Fruit fly (Drosophila melanogaster) whole organism, embryonic: ENCODE data around the gene Hsp110.
A peak's percentile ranks its signal among the peaks of the same experiment; 100 is the strongest.

Source experiments
- Aef1 ChIP-seq: fragments of 200-800 bp; sonication (Bioruptor generic); IDR thresholded peaks from 3 replicates; pipeline ENCODE4 v1.3.6; 2022; ENCODE audit warnings: missing biosample characterization, missing genetic modification characterization
- Antp ChIP-seq: fragments of 200-800 bp; sonication (Bioruptor generic); optimal IDR thresholded peaks from 3 replicates; lab custom pipeline; 2016; ENCODE audit warnings: missing biosample characterization, missing genetic modification characterization
- B-H2 ChIP-seq: fragments of 200-800 bp; sonication (Bioruptor generic); optimal IDR thresholded peaks from 2 replicates; lab custom pipeline; 2018; ENCODE audit warnings: missing biosample characterization, mild to moderate bottlenecking, missing genetic modification characterization
- Bgb ChIP-seq: fragments of 200-800 bp; sonication (Bioruptor generic); IDR thresholded peaks from 2 replicates; pipeline ENCODE4 v1.3.6; 2022; ENCODE audit warnings: missing biosample characterization, missing genetic modification characterization; ENCODE audit not compliant: partially characterized antibody
- CG10147 ChIP-seq: fragments of 200-800 bp; sonication (Bioruptor generic); optimal IDR thresholded peaks from 2 replicates; lab custom pipeline; 2019; ENCODE audit warnings: missing biosample characterization, mild to moderate bottlenecking, missing genetic modification characterization, moderate library complexity
- CG10565 ChIP-seq: fragments of 200-800 bp; sonication (Bioruptor generic); optimal IDR thresholded peaks from 3 replicates; lab custom pipeline; 2016; ENCODE audit warnings: missing biosample characterization, mild to moderate bottlenecking, missing genetic modification characterization
- CG10979 ChIP-seq: fragments of 200-800 bp; sonication (Bioruptor generic); optimal IDR thresholded peaks from 2 replicates; lab custom pipeline; 2018; ENCODE audit warnings: missing biosample characterization, mild to moderate bottlenecking, missing genetic modification characterization, moderate library complexity
- CG11504 ChIP-seq: fragments of 200-800 bp; sonication (Bioruptor generic); optimal IDR thresholded peaks from 3 replicates; lab custom pipeline; 2019; ENCODE audit warnings: missing biosample characterization, mild to moderate bottlenecking, missing genetic modification characterization, moderate library complexity
- CG12236 ChIP-seq: fragments of 200-800 bp; sonication (Bioruptor generic); optimal IDR thresholded peaks from 2 replicates; lab custom pipeline; 2016; ENCODE audit warnings: missing biosample characterization, missing genetic modification characterization
- CG12391 ChIP-seq: fragments of 200-800 bp; sonication (Bioruptor generic); optimal IDR thresholded peaks from 3 replicates; lab custom pipeline; 2018; ENCODE audit warnings: missing biosample characterization, mild to moderate bottlenecking, missing genetic modification characterization, moderate library complexity
- CG13296 ChIP-seq: fragments of 200-800 bp; sonication (Bioruptor generic); optimal IDR thresholded peaks from 3 replicates; lab custom pipeline; 2018; ENCODE audit warnings: missing biosample characterization, mild to moderate bottlenecking, missing genetic modification characterization
- CG13894 ChIP-seq: fragments of 200-800 bp; sonication (Bioruptor generic); optimal IDR thresholded peaks from 3 replicates; lab custom pipeline; 2018; ENCODE audit warnings: missing biosample characterization, mild to moderate bottlenecking, missing genetic modification characterization, moderate library complexity
- CG14050 ChIP-seq: fragments of 200-800 bp; sonication (Bioruptor generic); IDR thresholded peaks from 3 replicates; pipeline ENCODE4 v1.3.6; 2022; ENCODE audit warnings: missing biosample characterization, missing genetic modification characterization
- CG16863 ChIP-seq: fragments of 200-800 bp; sonication (Bioruptor generic); optimal IDR thresholded peaks from 3 replicates; lab custom pipeline; 2016; ENCODE audit warnings: missing biosample characterization, missing genetic modification characterization
- CG17568 ChIP-seq: fragments of 200-800 bp; sonication (Bioruptor generic); optimal IDR thresholded peaks from 2 replicates; lab custom pipeline; 2018; ENCODE audit warnings: missing biosample characterization, mild to moderate bottlenecking, missing genetic modification characterization, moderate library complexity
- CG18476 ChIP-seq: fragments of 200-800 bp; sonication (Bioruptor generic); optimal IDR thresholded peaks from 2 replicates; lab custom pipeline; 2016; ENCODE audit warnings: missing biosample characterization, mild to moderate bottlenecking, missing genetic modification characterization
- CG18599 ChIP-seq: fragments of 200-800 bp; sonication (Bioruptor generic); optimal IDR thresholded peaks from 3 replicates; lab custom pipeline; 2017; ENCODE audit warnings: missing biosample characterization, missing genetic modification characterization, mild to moderate bottlenecking, moderate library complexity, missing genetic modification reagents
- CG2202 ChIP-seq: fragments of 200-800 bp; sonication (Bioruptor generic); optimal IDR thresholded peaks from 2 replicates; lab custom pipeline; 2018; ENCODE audit warnings: missing biosample characterization, mild to moderate bottlenecking, missing genetic modification characterization
- CG30403 ChIP-seq: fragments of 200-800 bp; sonication (Bioruptor generic); optimal IDR thresholded peaks from 3 replicates; lab custom pipeline; 2016; ENCODE audit warnings: missing biosample characterization, missing genetic modification characterization
- CG3407 ChIP-seq: fragments of 200-800 bp; sonication (Bioruptor generic); optimal IDR thresholded peaks from 2 replicates; lab custom pipeline; 2018; ENCODE audit warnings: missing biosample characterization, mild to moderate bottlenecking, missing genetic modification characterization
- CG3847 ChIP-seq: fragments of 200-800 bp; sonication (Bioruptor generic); IDR thresholded peaks from 2 replicates; pipeline ENCODE4 v1.3.6; 2022; ENCODE audit warnings: missing biosample characterization, missing genetic modification characterization
- CG7928 ChIP-seq: fragments of 200-800 bp; sonication (Bioruptor generic); optimal IDR thresholded peaks from 2 replicates; lab custom pipeline; 2017; ENCODE audit warnings: missing biosample characterization, mild to moderate bottlenecking, missing genetic modification characterization
- CG9215 ChIP-seq: fragments of 200-800 bp; sonication (Bioruptor generic); IDR thresholded peaks from 2 replicates; pipeline ENCODE4 v1.3.6; 2022; ENCODE audit warnings: missing biosample characterization, missing genetic modification characterization
- CG9609 ChIP-seq: fragments of 200-800 bp; sonication (Bioruptor generic); optimal IDR thresholded peaks from 3 replicates; lab custom pipeline; 2016; ENCODE audit warnings: missing biosample characterization, missing genetic modification characterization
- Dek ChIP-seq: fragments of 200-800 bp; sonication (Bioruptor generic); optimal IDR thresholded peaks from 3 replicates; lab custom pipeline; 2019; ENCODE audit warnings: missing biosample characterization, mild to moderate bottlenecking, missing genetic modification characterization, moderate library complexity
- Fer3 ChIP-seq: fragments of 200-800 bp; sonication (Bioruptor generic); optimal IDR thresholded peaks from 2 replicates; lab custom pipeline; 2018; ENCODE audit warnings: missing biosample characterization, mild to moderate bottlenecking, missing genetic modification characterization, moderate library complexity
- Gsc ChIP-seq: fragments of 200-800 bp; sonication (Bioruptor generic); IDR thresholded peaks from 2 replicates; pipeline ENCODE4 v1.3.6; 2022; ENCODE audit warnings: missing biosample characterization, missing genetic modification characterization
- Hmx ChIP-seq: fragments of 200-800 bp; sonication (Bioruptor generic); optimal IDR thresholded peaks from 2 replicates; lab custom pipeline; 2016; ENCODE audit warnings: missing biosample characterization, missing genetic modification characterization
- Hr51 ChIP-seq, 2 experiments: fragments of 200-800 bp; sonication (Bioruptor generic); optimal IDR thresholded peaks; 2 replicates in 1 of 2; 3 replicates in 1 of 2; lab custom pipeline; 2016 to 2018; ENCODE audit warnings: missing biosample characterization in 2 of 2, missing genetic modification characterization in 2 of 2, mild to moderate bottlenecking in 1 of 2, moderate library complexity in 1 of 2
- MESR4 ChIP-seq: fragments of 200-800 bp; sonication (Bioruptor generic); optimal IDR thresholded peaks from 2 replicates; lab custom pipeline; 2018; ENCODE audit warnings: missing biosample characterization, mild to moderate bottlenecking, missing genetic modification characterization, moderate library complexity
- Max ChIP-seq: fragments of 200-800 bp; sonication (Bioruptor generic); optimal IDR thresholded peaks from 2 replicates; lab custom pipeline; 2016; ENCODE audit warnings: missing biosample characterization, mild to moderate bottlenecking, missing genetic modification characterization
- Med ChIP-seq: fragments of 200-800 bp; sonication (Bioruptor generic); peaks from one replicate; lab custom pipeline; 2016; ENCODE audit warnings: missing biosample characterization, missing genetic modification characterization, mild to moderate bottlenecking, inconsistent platforms, moderate library complexity
- Oaz ChIP-seq: fragments of 200-800 bp; sonication (Bioruptor generic); IDR thresholded peaks from 2 replicates; pipeline ENCODE4 v1.3.6; 2022; ENCODE audit warnings: missing biosample characterization, missing genetic modification characterization
- Side ChIP-seq: fragments of 200-800 bp; sonication (Bioruptor generic); optimal IDR thresholded peaks from 2 replicates; lab custom pipeline; 2016; ENCODE audit warnings: missing biosample characterization, missing genetic modification characterization
- Ssrp ChIP-seq: fragments of 200-800 bp; sonication (Bioruptor generic); optimal IDR thresholded peaks from 2 replicates; lab custom pipeline; 2018; ENCODE audit warnings: missing biosample characterization, mild to moderate bottlenecking, missing genetic modification characterization, moderate library complexity
- Vsx1 ChIP-seq: fragments of 200-800 bp; sonication (Bioruptor generic); optimal IDR thresholded peaks from 2 replicates; lab custom pipeline; 2017; ENCODE audit warnings: missing biosample characterization, mild to moderate bottlenecking, missing genetic modification characterization, missing genetic modification reagents
- YL-1 ChIP-seq: fragments of 200-800 bp; sonication (Bioruptor generic); optimal IDR thresholded peaks from 3 replicates; lab custom pipeline; 2017; ENCODE audit warnings: missing biosample characterization, mild to moderate bottlenecking, missing genetic modification characterization
- aop ChIP-seq: fragments of 200-800 bp; sonication (Bioruptor generic); IDR thresholded peaks from 2 replicates; pipeline ENCODE4 v1.3.6; 2022; ENCODE audit warnings: missing biosample characterization, missing genetic modification characterization
- bab2 ChIP-seq: fragments of 200-800 bp; sonication (Bioruptor generic); optimal IDR thresholded peaks from 2 replicates; lab custom pipeline; 2016; ENCODE audit warnings: missing biosample characterization, missing genetic modification characterization
- bigmax ChIP-seq: fragments of 200-800 bp; sonication (Bioruptor generic); optimal IDR thresholded peaks from 2 replicates; lab custom pipeline; 2018; ENCODE audit warnings: missing biosample characterization, mild to moderate bottlenecking, missing genetic modification characterization
- chinmo ChIP-seq: fragments of 200-800 bp; sonication (Bioruptor generic); IDR thresholded peaks from 4 replicates; pipeline ENCODE4 v1.3.6; 2022; ENCODE audit warnings: missing biosample characterization, missing genetic modification characterization; ENCODE audit not compliant: partially characterized antibody
- dmrt99B ChIP-seq: fragments of 200-800 bp; sonication (Bioruptor generic); optimal IDR thresholded peaks from 2 replicates; lab custom pipeline; 2018; ENCODE audit warnings: missing biosample characterization, mild to moderate bottlenecking, missing genetic modification characterization, moderate library complexity
- exex ChIP-seq: fragments of 200-800 bp; sonication (Bioruptor generic); optimal IDR thresholded peaks from 4 replicates; lab custom pipeline; 2018; ENCODE audit warnings: missing biosample characterization, mild to moderate bottlenecking, missing genetic modification characterization, moderate library complexity
- fru ChIP-seq: fragments of >200 bp; optimal IDR thresholded peaks from 2 replicates; lab custom pipeline; 2017
- ind ChIP-seq: fragments of 200-800 bp; sonication (Bioruptor generic); optimal IDR thresholded peaks from 3 replicates; lab custom pipeline; 2016; ENCODE audit warnings: missing biosample characterization, missing genetic modification characterization
- lbe ChIP-seq: fragments of 200-800 bp; sonication (Bioruptor generic); optimal IDR thresholded peaks from 2 replicates; lab custom pipeline; 2016; ENCODE audit warnings: missing biosample characterization, mild to moderate bottlenecking, missing genetic modification characterization
- luna ChIP-seq: fragments of 200-800 bp; sonication (Bioruptor generic); optimal IDR thresholded peaks from 2 replicates; lab custom pipeline; 2016; ENCODE audit warnings: missing biosample characterization, missing genetic modification characterization
- pita ChIP-seq: fragments of 200-800 bp; sonication (Bioruptor generic); optimal IDR thresholded peaks from 2 replicates; lab custom pipeline; 2017; ENCODE audit warnings: missing biosample characterization, mild to moderate bottlenecking, missing genetic modification characterization
- sima ChIP-seq: fragments of 200-800 bp; sonication (Bioruptor generic); optimal IDR thresholded peaks from 2 replicates; lab custom pipeline; 2016; ENCODE audit warnings: missing biosample characterization, missing genetic modification characterization
- tap ChIP-seq: fragments of 200-800 bp; optimal IDR thresholded peaks from 3 replicates; lab custom pipeline; 2019; ENCODE audit warnings: missing biosample characterization, mild to moderate bottlenecking, missing genetic modification characterization, moderate library complexity
- twi ChIP-seq: fragments of 200-800 bp; optimal IDR thresholded peaks from 2 replicates; lab custom pipeline; 2019; ENCODE audit warnings: missing biosample characterization, mild to moderate bottlenecking, missing genetic modification characterization, moderate library complexity

The Hsp110 gene

dm6 chr3L:14036867-14037313 is at the start of gene Hsp110 (continued):
- TF ChIP-seq CG10979 (tag; lab: Kevin White, UChicago) (peak; percentile 25), Fer3 (peak; percentile 10), Bgb (peak; percentile 100), Dek (tag; lab: Kevin White, UChicago) (peak; percentile 37), CG9215 (GFP tag; lab: Robert Waterston, UW) (no peak), Med (GFP tag; lab: Kevin White, UChicago) (peak; percentile 89), MESR4 (GFP tag; lab: Kevin White, UChicago) (peak; percentile 45), CG12236 (GFP tag; lab: Kevin White, UChicago) (no peak), CG14050 (no peak), CG16863 (GFP tag; lab: Kevin White, UChicago) (no peak), Max (GFP tag; lab: Kevin White, UChicago) (peak; percentile 70), pita (GFP tag; lab: Kevin White, UChicago) (no peak), Antp (no peak), B-H2 (GFP tag; lab: Kevin White, UChicago) (peak; percentile 45), CG10565 (GFP tag; lab: Kevin White, UChicago) (no peak), exex (peak; percentile 69), bab2 (no peak), CG3847 (GFP tag; lab: Robert Waterston, UW) (no peak), CG30403 (peak; percentile 11), twi (tag; lab: Kevin White, UChicago) (no peak), CG3407 (no peak), aop (GFP tag; lab: Robert Waterston, UW) (no peak), CG12391 (tag; lab: Kevin White, UChicago) (peak; percentile 31), CG2202 (no peak), ind (GFP tag; lab: Kevin White, UChicago) (no peak), CG17568 (GFP tag; lab: Kevin White, UChicago) (no peak), lbe (GFP tag; lab: Kevin White, UChicago) (peak; percentile 64), CG13296 (GFP tag; lab: Kevin White, UChicago) (peak; percentile 54), Ssrp (tag; lab: Kevin White, UChicago) (no peak), CG18599 (GFP tag; lab: Kevin White, UChicago) (peak; percentile 38), Side (GFP tag; lab: Kevin White, UChicago) (no peak), CG13894 (tag; lab: Kevin White, UChicago) (peak; percentile 42), fru (lab: Kevin White, UChicago) (no peak), CG7928 (GFP tag; lab: Kevin White, UChicago) (no peak), luna (GFP tag; lab: Kevin White, UChicago) (no peak), YL-1 (GFP tag; lab: Kevin White, UChicago) (peak; percentile 58), chinmo (GFP tag; lab: Robert Waterston, UW) (peak; percentile 99), tap (tag; lab: Kevin White, UChicago) (no peak), CG9609 (GFP tag; lab: Kevin White, UChicago) (no peak), Gsc (GFP tag; lab: Robert Waterston, UW) (no peak), CG18476 (GFP tag; lab: Kevin White, UChicago) (no peak), dmrt99B (tag; lab: Kevin White, UChicago) (no peak), Aef1 (GFP tag; lab: Robert Waterston, UW) (no peak), Vsx1 (GFP tag; lab: Kevin White, UChicago) (no peak), Hr51 (GFP tag; optimal IDR thresholded peaks at IDR 0.05; lab: Kevin White, UChicago) (no peak), Hmx (GFP tag; lab: Kevin White, UChicago) (no peak), CG10147 (GFP tag; lab: Kevin White, UChicago) (no peak), CG11504 (no peak), sima (GFP tag; lab: Kevin White, UChicago) (no peak), bigmax (GFP tag; lab: Kevin White, UChicago) (peak; percentile 76), Oaz (GFP tag; lab: Robert Waterston, UW) (no peak)
